Worm (Caenorhabditis elegans) whole organism, late embryonic: ENCODE measurements around the gene cyp-13B2.

Experiments
- C08G9.2 ChIP-seq: sonication (generic microtip); optimal IDR thresholded peaks from 2 replicates; lab custom pipeline; 2016; ENCODE audit warnings: mild to moderate bottlenecking, missing genetic modification characterization, moderate library complexity, missing compliant biosample characterization
- K09A11.1 ChIP-seq: sonication (generic microtip); optimal IDR thresholded peaks from 2 replicates; lab custom pipeline; 2017; ENCODE audit warnings: antibody characterized with exemption, mild to moderate bottlenecking, missing genetic modification characterization, missing compliant biosample characterization; ENCODE audit not compliant: insufficient read depth
- ahr-1 ChIP-seq: sonication (generic microtip); optimal IDR thresholded peaks from 2 replicates; lab custom pipeline; 2016; ENCODE audit warnings: missing genetic modification characterization, missing compliant biosample characterization
- ceh-14 ChIP-seq: sonication (generic microtip); optimal IDR thresholded peaks from 2 replicates; lab custom pipeline; 2016; ENCODE audit warnings: missing genotype, missing genetic modification characterization, missing compliant biosample characterization
- ceh-18 ChIP-seq: sonication (generic microtip); optimal IDR thresholded peaks from 2 replicates; lab custom pipeline; 2016; ENCODE audit warnings: missing genetic modification characterization, missing compliant biosample characterization
- ceh-24 ChIP-seq: sonication (generic microtip); optimal IDR thresholded peaks from 2 replicates; lab custom pipeline; 2016; ENCODE audit warnings: mild to moderate bottlenecking, missing genetic modification characterization, missing compliant biosample characterization
- ceh-31 ChIP-seq: sonication (generic microtip); optimal IDR thresholded peaks from 2 replicates; lab custom pipeline; 2016; ENCODE audit warnings: missing genetic modification characterization, missing compliant biosample characterization
- ceh-45 ChIP-seq: fragments of 200-800 bp; sonication (Bioruptor generic); IDR thresholded peaks from 2 replicates; pipeline ENCODE4 v1.3.6; 2022; ENCODE audit warnings: missing genetic modification reagents, missing genetic modification characterization, missing compliant biosample characterization
- ceh-6 ChIP-seq: fragments of 200-800 bp; sonication (Bioruptor generic); optimal IDR thresholded peaks from 2 replicates; lab custom pipeline; 2018; ENCODE audit warnings: mild to moderate bottlenecking, missing genetic modification characterization, missing compliant biosample characterization
- ceh-9 ChIP-seq: sonication (generic microtip); optimal IDR thresholded peaks from 2 replicates; lab custom pipeline; 2016; ENCODE audit warnings: mild to moderate bottlenecking, missing genetic modification characterization, inconsistent platforms, missing compliant biosample characterization
- dve-1 ChIP-seq: sonication (generic microtip); optimal IDR thresholded peaks from 2 replicates; lab custom pipeline; 2017; ENCODE audit warnings: antibody characterized with exemption, mild to moderate bottlenecking, missing genetic modification characterization, missing compliant biosample characterization
- elt-2 ChIP-seq: sonication (generic microtip); optimal IDR thresholded peaks from 2 replicates; lab custom pipeline; 2016; ENCODE audit warnings: missing genetic modification reagents, missing genetic modification characterization, missing compliant biosample characterization
- eyg-1 ChIP-seq: sonication (generic microtip); optimal IDR thresholded peaks from 2 replicates; lab custom pipeline; 2016; ENCODE audit warnings: missing genotype, missing genetic modification characterization, missing compliant biosample characterization
- fax-1 ChIP-seq: sonication (generic microtip); optimal IDR thresholded peaks from 2 replicates; lab custom pipeline; 2016; ENCODE audit warnings: missing genotype, missing genetic modification characterization, missing compliant biosample characterization
- fkh-6 ChIP-seq: sonication (generic microtip); optimal IDR thresholded peaks from 2 replicates; lab custom pipeline; 2016; ENCODE audit warnings: missing genetic modification characterization, missing compliant biosample characterization
- gmeb-2 ChIP-seq: sonication (generic microtip); optimal IDR thresholded peaks from 2 replicates; lab custom pipeline; 2016; ENCODE audit warnings: missing genetic modification characterization, inconsistent platforms, missing compliant biosample characterization
- hlh-13 ChIP-seq: fragments of 200-800 bp; sonication (Bioruptor generic); optimal IDR thresholded peaks from 2 replicates; lab custom pipeline; 2018; ENCODE audit warnings: mild to moderate bottlenecking, missing genetic modification characterization, missing compliant biosample characterization
- hlh-15 ChIP-seq: sonication (generic microtip); optimal IDR thresholded peaks from 2 replicates; lab custom pipeline; 2016; ENCODE audit warnings: missing genetic modification characterization, missing compliant biosample characterization
- hlh-30 ChIP-seq: sonication (generic microtip); optimal IDR thresholded peaks from 2 replicates; lab custom pipeline; 2017; ENCODE audit warnings: antibody characterized with exemption, missing genetic modification characterization, missing compliant biosample characterization; ENCODE audit not compliant: insufficient read depth
- lim-6 ChIP-seq: sonication (generic microtip); optimal IDR thresholded peaks from 2 replicates; lab custom pipeline; 2016; ENCODE audit warnings: missing genetic modification characterization, missing compliant biosample characterization
- mec-3 ChIP-seq: sonication (generic microtip); optimal IDR thresholded peaks from 2 replicates; lab custom pipeline; 2016; ENCODE audit warnings: borderline replicate concordance, missing genetic modification characterization, missing compliant biosample characterization
- nfya-1 ChIP-seq: sonication (generic microtip); optimal IDR thresholded peaks from 2 replicates; lab custom pipeline; 2017; ENCODE audit warnings: missing genetic modification characterization, mild to moderate bottlenecking, missing compliant biosample characterization, antibody characterized with exemption, moderate library complexity
- nhr-11 ChIP-seq: fragments of 150-350 bp; optimal IDR thresholded peaks from 2 replicates; lab custom pipeline; 2014; ENCODE audit warnings: missing biosample characterization, missing genetic modification characterization
- nhr-232 ChIP-seq: sonication (generic microtip); optimal IDR thresholded peaks from 2 replicates; lab custom pipeline; 2016; ENCODE audit warnings: missing genetic modification characterization, missing compliant biosample characterization
- npax-4 ChIP-seq: sonication (generic microtip); optimal IDR thresholded peaks from 2 replicates; lab custom pipeline; 2016; ENCODE audit warnings: missing genetic modification characterization, missing compliant biosample characterization
- pha-4 ChIP-seq: fragments of 150-350 bp; optimal IDR thresholded peaks from 2 replicates; lab custom pipeline; 2018; ENCODE audit warnings: missing biosample characterization, missing genetic modification reagents, missing genetic modification characterization
- ref-2 ChIP-seq: sonication (generic microtip); optimal IDR thresholded peaks from 2 replicates; lab custom pipeline; 2016; ENCODE audit warnings: missing genetic modification characterization, missing compliant biosample characterization
- rnt-1 ChIP-seq: sonication (generic microtip); optimal IDR thresholded peaks from 2 replicates; lab custom pipeline; 2016; ENCODE audit warnings: missing genetic modification characterization, missing compliant biosample characterization
- sdc-2 ChIP-seq: sonication (generic microtip); optimal IDR thresholded peaks from 2 replicates; lab custom pipeline; 2016; ENCODE audit warnings: missing genotype, missing genetic modification characterization, missing compliant biosample characterization
- sox-2 ChIP-seq: fragments of 200-800 bp; sonication (Bioruptor generic); IDR thresholded peaks from 2 replicates; pipeline ENCODE4 v1.3.6; 2022; ENCODE audit warnings: missing genetic modification reagents, missing genetic modification characterization, missing compliant biosample characterization
- sox-4 ChIP-seq: sonication (generic microtip); optimal IDR thresholded peaks from 2 replicates; lab custom pipeline; 2017; ENCODE audit warnings: mild to moderate bottlenecking, missing genetic modification characterization, inconsistent platforms, missing compliant biosample characterization
- syd-9 ChIP-seq: sonication (generic microtip); optimal IDR thresholded peaks from 2 replicates; lab custom pipeline; 2016; ENCODE audit warnings: mild to moderate bottlenecking, missing genetic modification characterization, moderate library complexity, missing compliant biosample characterization
- tbx-2 ChIP-seq: sonication (generic microtip); optimal IDR thresholded peaks from 2 replicates; lab custom pipeline; 2016; ENCODE audit warnings: missing genetic modification characterization, missing compliant biosample characterization
- unc-3 ChIP-seq, 2 experiments: fragments of 200-800 bp in 1 of 2; sonication (Bioruptor generic) in 1 of 2; sonication (generic microtip) in 1 of 2; conservative IDR thresholded peaks in 1 of 2; optimal IDR thresholded peaks in 1 of 2; 2 replicates each; pipeline versions ENCODE4 v1.3.6 to Lab custom; 2016 to 2022; ENCODE audit warnings: missing compliant biosample characterization in 2 of 2, missing genetic modification characterization in 2 of 2, missing genetic modification reagents in 1 of 2
- unc-42 ChIP-seq: sonication (generic microtip); optimal IDR thresholded peaks from 2 replicates; lab custom pipeline; 2016; ENCODE audit warnings: missing genotype, missing genetic modification characterization, missing compliant biosample characterization
- unc-55 ChIP-seq: sonication (generic microtip); optimal IDR thresholded peaks from 2 replicates; lab custom pipeline; 2017; ENCODE audit warnings: missing biosample characterization, missing genetic modification reagents, missing genetic modification characterization
- unc-86 ChIP-seq: sonication (generic microtip); optimal IDR thresholded peaks from 2 replicates; lab custom pipeline; 2016; ENCODE audit warnings: missing genetic modification characterization, missing compliant biosample characterization
- ztf-16 ChIP-seq: sonication (generic microtip); optimal IDR thresholded peaks from 2 replicates; lab custom pipeline; 2017; ENCODE audit warnings: missing genetic modification characterization, missing compliant biosample characterization

Gene cyp-13B2

DNA sequence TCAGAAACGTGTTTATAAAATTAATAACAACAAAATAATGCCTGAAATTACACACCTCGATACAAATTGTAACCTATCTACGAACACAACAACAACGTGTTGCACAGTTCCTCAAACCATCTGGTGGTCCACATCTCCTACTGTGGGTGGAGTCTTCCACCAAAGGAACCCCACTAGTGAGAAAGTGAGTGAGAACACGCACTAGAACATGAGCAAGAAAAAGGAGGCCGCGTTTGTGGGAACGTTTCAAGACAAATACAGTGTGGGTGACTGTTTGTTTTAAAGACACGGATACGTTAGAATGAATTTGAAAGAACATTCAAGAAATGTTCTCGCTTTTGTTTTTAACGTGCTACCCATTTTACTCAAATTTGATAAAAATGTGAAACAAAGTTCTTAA, 38.9 kb upstream of the cyp-13B2 start, which contains the start of gene ceh-36:
Gene ceh-36 (minus strand): TSS at position 101 of the 400 bp plus-strand sequence.
- TF ChIP-seq ztf-16 (tag; lab: Kevin White, UChicago), result no peak
- no peak for TF ChIP-seq pha-4 (tag; lab: Kevin White, UChicago)
- no peak for TF ChIP-seq hlh-13 (GFP tag; lab: Kevin White, UChicago)
- TF ChIP-seq sox-2 (GFP tag; lab: Robert Waterston, UW), result no peak
- TF ChIP-seq eyg-1 (tag; lab: Kevin White, UChicago), result no peak
- TF ChIP-seq tbx-2 (tag; lab: Kevin White, UChicago), result no peak
- no peak for TF ChIP-seq hlh-30 (tag; lab: Kevin White, UChicago)
- TF ChIP-seq sdc-2 (tag; lab: Kevin White, UChicago), result no peak
- no peak for TF ChIP-seq ceh-6 (GFP tag; lab: Kevin White, UChicago)
- no peak for TF ChIP-seq mec-3 (tag; lab: Kevin White, UChicago)

DNA sequence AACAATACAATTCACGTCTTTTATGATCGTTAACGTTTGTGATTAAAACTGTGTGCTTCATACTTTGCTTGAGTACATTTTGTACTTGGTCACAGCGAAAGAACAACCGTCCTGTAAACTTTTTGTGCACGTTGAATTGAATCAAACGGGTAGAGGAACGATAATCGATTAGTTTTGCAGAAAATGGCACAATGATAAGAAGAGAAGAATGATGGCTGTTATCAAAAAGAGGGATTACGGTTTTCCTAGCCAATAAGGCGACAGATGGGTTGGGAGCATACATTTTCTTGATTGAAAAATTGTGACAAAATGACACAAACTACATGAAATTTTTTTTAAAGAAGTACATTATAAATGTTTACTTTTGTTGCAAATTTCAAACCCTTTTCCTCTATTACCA, 31.1 kb upstream of the cyp-13B2 start:
- TF ChIP-seq sox-2 (GFP tag; lab: Robert Waterston, UW) (no peak), ceh-18 (tag; lab: Kevin White, UChicago) (no peak), elt-2 (tag; lab: Kevin White, UChicago) (peak; percentile 60), hlh-13 (GFP tag; lab: Kevin White, UChicago) (no peak)

DNA sequence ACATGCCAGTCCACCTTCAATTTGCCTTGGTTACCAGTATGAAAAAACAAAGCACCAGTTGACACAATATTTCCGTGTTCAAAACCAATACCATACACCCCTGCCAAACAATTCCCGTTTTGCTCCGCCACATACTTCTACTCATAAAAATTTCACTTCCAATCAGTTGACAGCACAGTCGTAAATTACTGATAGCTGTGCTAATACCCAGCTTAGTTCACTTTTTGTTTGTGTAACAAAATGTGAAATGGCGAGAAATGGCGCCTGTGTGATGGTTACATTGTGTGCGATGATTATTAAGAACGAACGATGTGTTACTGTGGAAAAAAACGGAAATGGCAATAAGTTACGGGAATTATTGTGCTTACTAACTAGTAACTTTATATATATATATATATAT, 19.1 kb upstream of the cyp-13B2 start:
- TF ChIP-seq fax-1 (tag; lab: Kevin White, UChicago) (no peak), syd-9 (no peak), hlh-15 (no peak), ceh-24 (no peak), ceh-14 (tag; lab: Kevin White, UChicago) (no peak), C08G9.2 (tag; lab: Kevin White, UChicago) (no peak), dve-1 (tag; lab: Kevin White, UChicago) (no peak), sox-4 (tag; lab: Kevin White, UChicago) (no peak), unc-3 (GFP tag; conservative IDR thresholded peaks at IDR 0.05; lab: Robert Waterston, UW) (no peak), unc-3 (tag; optimal IDR thresholded peaks at IDR 0.05; lab: Kevin White, UChicago) (no peak), unc-42 (no peak), rnt-1 (tag; lab: Kevin White, UChicago) (no peak), unc-86 (tag; lab: Kevin White, UChicago) (no peak), nhr-232 (tag; lab: Kevin White, UChicago) (no peak), ceh-9 (tag; lab: Kevin White, UChicago) (no peak), gmeb-2 (tag; lab: Kevin White, UChicago) (no peak)

DNA sequence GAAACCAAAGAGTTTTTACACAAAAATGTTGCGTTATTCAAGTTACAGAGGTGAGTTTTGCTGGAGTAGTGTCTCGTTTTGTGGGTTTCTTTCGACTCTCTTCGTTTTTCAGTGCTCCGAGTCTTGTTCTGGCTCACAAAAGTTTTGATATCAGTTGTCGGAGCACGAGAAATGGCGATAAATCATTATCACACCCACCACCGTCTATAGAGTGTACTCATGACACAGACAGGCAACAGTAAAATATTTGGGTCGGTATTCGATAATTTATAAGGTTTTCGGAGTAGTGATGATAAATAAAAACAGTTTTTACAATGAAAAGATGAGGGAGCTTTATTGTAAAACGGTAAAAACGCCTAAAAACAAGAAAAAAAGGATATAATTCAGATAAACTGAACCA, 17.4 kb upstream of the cyp-13B2 start, which contains the start of gene ceh-37:
Gene ceh-37 (minus strand): TSS at position 59 of the 400 bp plus-strand sequence.
- TF ChIP-seq elt-2 (tag; lab: Kevin White, UChicago), result peak; percentile 75
- TF ChIP-seq ceh-31 (tag; lab: Kevin White, UChicago), result no peak
- no peak for TF ChIP-seq hlh-15

DNA sequence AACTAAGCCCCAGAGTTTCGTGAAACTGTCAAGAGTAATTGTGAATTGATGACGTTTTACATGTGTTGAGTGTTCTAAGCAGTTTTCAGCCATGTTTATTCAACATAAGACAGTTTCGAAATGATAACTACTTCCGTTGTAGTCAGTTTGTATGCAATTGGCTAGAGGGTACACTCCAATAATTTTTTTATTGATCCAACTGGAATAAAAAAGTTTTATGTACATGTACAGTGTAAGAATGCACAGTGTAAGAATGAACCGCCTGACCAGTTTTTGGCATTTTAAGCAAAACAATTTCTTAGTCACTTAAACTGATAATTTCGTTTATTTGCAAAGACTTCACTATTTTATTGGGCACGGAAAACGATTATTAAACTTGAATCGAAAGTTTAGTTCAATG, 12.1 kb upstream of the cyp-13B2 start:
- TF ChIP-seq K09A11.1 (tag; lab: Kevin White, UChicago), result no peak
- no peak for TF ChIP-seq npax-4 (tag; lab: Kevin White, UChicago)
- no peak for TF ChIP-seq sox-4 (tag; lab: Kevin White, UChicago)
- no peak for TF ChIP-seq sox-2 (GFP tag; lab: Robert Waterston, UW)
- TF ChIP-seq C08G9.2 (tag; lab: Kevin White, UChicago), result no peak
- no peak for TF ChIP-seq fax-1 (tag; lab: Kevin White, UChicago)
- TF ChIP-seq ceh-9 (tag; lab: Kevin White, UChicago), result no peak
- no peak for TF ChIP-seq unc-55
- TF ChIP-seq nhr-11 (tag; lab: Kevin White, UChicago), result no peak
- no peak for TF ChIP-seq ref-2 (tag; lab: Kevin White, UChicago)
- TF ChIP-seq ceh-14 (tag; lab: Kevin White, UChicago), result no peak
- no peak for TF ChIP-seq ahr-1 (tag; lab: Kevin White, UChicago)
- TF ChIP-seq nfya-1 (tag; lab: Kevin White, UChicago), result no peak
- no peak for TF ChIP-seq ceh-45 (GFP tag; lab: Robert Waterston, UW)
- no peak for TF ChIP-seq fkh-6 (tag; lab: Kevin White, UChicago)
- TF ChIP-seq lim-6 (tag; lab: Kevin White, UChicago), result no peak
- TF ChIP-seq, all 69 proteins: peak for 0
